Worm (Caenorhabditis elegans) whole organism, L3 larva: Measurements from ENCODE around the gene Y49E10.27.

Experiments
- eor-1 ChIP-seq, 2 experiments: fragments of 150-350 bp; optimal IDR thresholded peaks; 2 replicates each; lab custom pipeline; 2014 to 2018; ENCODE audit warnings: missing biosample characterization in 2 of 2, missing genetic modification characterization in 2 of 2
- fos-1 ChIP-seq: fragments of 150-350 bp; optimal IDR thresholded peaks from 2 replicates; lab custom pipeline; 2014; ENCODE audit warnings: missing biosample characterization, missing genetic modification characterization
- nhr-11 ChIP-seq: fragments of 150-350 bp; optimal IDR thresholded peaks from 2 replicates; lab custom pipeline; 2014; ENCODE audit warnings: missing biosample characterization, missing genetic modification characterization
- nhr-25 ChIP-seq: sonication (generic microtip); optimal IDR thresholded peaks from 2 replicates; lab custom pipeline; 2017; ENCODE audit warnings: missing biosample characterization, missing genetic modification characterization

DNA sequence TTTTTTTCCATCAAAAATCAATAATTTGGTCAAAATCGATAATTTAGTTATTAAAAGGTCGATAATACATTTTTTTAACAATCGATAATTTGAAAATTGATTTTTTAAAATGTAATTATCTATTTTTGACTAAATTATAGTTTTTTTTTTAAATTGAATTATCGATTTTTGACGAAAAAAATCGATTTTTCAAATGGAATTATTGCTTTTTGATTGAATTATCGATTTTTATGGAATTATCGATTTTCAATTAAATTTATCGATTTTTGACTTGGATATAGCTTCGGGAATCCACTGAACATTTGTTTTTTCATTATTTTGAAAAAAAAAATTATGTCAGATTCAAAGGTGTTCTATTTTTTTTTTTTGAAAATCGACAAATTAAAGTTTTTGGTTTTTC lies 23.9 kb upstream of the Y49E10.27 start:
- TF ChIP-seq nhr-11 (tag; lab: Kevin White, UChicago) (no peak), nhr-25 (tag; lab: Kevin White, UChicago) (no peak), eor-1 (tag; optimal IDR thresholded peaks at IDR 0.05; lab: Kevin White, UChicago) (no peak), fos-1 (no peak)
